Fruit fly (Drosophila melanogaster): ENCODE data around the gene CG14551.
A peak's percentile ranks its signal among the peaks of the same experiment; 100 is the strongest.

The CG14551 gene

DNA sequence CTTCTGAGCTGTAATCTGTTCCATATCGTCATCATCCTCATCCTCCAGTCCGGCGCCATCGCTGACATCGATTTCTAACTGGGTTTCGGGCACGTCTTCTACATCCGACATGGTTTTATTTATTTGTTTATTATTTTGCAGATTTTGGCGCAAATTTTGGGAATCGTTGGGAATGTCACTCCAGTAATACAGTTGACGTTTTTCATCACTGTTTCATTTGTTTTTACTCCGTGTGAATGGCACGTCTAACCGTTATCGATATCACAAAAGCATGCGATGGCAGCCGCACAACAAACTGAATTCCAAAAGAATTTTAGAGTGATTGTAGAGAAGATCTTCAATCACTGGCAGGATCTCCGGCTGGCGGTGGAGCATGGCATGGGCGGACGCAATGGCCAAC is 6.4 kb downstream of the CG14551 start, which contains the start of the genes Sld5 and CG14543 (continued):
- TF ChIP-seq ewg (GFP tag; optimal IDR thresholded peaks at IDR 0.05) (peak; percentile 10), CG13894 (tag; optimal IDR thresholded peaks at IDR 0.05) (no peak), Antp (GFP tag; optimal IDR thresholded peaks at IDR 0.05) (peak; percentile 39), Max (GFP tag; optimal IDR thresholded peaks at IDR 0.05) (no peak), CG8478 (optimal IDR thresholded peaks at IDR 0.05) (no peak), tin (GFP tag; optimal IDR thresholded peaks at IDR 0.05) (peak; percentile 1), CG6813 (GFP tag; optimal IDR thresholded peaks at IDR 0.05) (peak; percentile 1), CG17802 (tag; optimal IDR thresholded peaks at IDR 0.05) (no peak), tup (GFP tag; optimal IDR thresholded peaks at IDR 0.05) (no peak), CG9437 (GFP tag; optimal IDR thresholded peaks at IDR 0.05) (no peak), Blimp-1 (GFP tag; optimal IDR thresholded peaks at IDR 0.05) (no peak), CG32532 (GFP tag; IDR thresholded peaks at IDR 0.05) (no peak), br (optimal IDR thresholded peaks at IDR 0.05) (no peak), CG1647 (GFP tag; optimal IDR thresholded peaks at IDR 0.05) (no peak), CG8924 (tag; optimal IDR thresholded peaks at IDR 0.05) (peak; percentile 13), CG3065 (GFP tag; optimal IDR thresholded peaks at IDR 0.05) (no peak), Sry-δ (GFP tag; optimal IDR thresholded peaks at IDR 0.05) (peak; percentile 40), vvl (GFP tag; IDR thresholded peaks at IDR 0.05) (no peak; the same call in 1 of the 2 replicates), CG7271 (tag; optimal IDR thresholded peaks at IDR 0.05) (no peak), en (GFP tag; optimal IDR thresholded peaks at IDR 0.05) (no peak), aop (GFP tag; IDR thresholded peaks at IDR 0.05) (no peak), HmgZ (tag; optimal IDR thresholded peaks at IDR 0.05) (peak; percentile 38), CG13424 (tag; optimal IDR thresholded peaks at IDR 0.05) (no peak), cad (GFP tag; optimal IDR thresholded peaks at IDR 0.05) (no peak), amos (GFP tag; IDR thresholded peaks at IDR 0.05; ENCODE audit: partially characterized antibody) (peak; percentile 27; the same call in 1 of the 2 replicates), Trl (optimal IDR thresholded peaks at IDR 0.05) (no peak), Trl (GFP tag; optimal IDR thresholded peaks at IDR 0.05) (peak; percentile 30), CG9932 (GFP tag; IDR thresholded peaks at IDR 0.05) (peak; percentile 37; the same call in 1 of the 2 replicates), fu2 (GFP tag; optimal IDR thresholded peaks at IDR 0.05) (peak; percentile 28), Sin3A (optimal IDR thresholded peaks at IDR 0.05) (peak; percentile 16), CG4617 (GFP tag; optimal IDR thresholded peaks at IDR 0.05; ENCODE audit: borderline replicate concordance) (peak; percentile 12), CG15514 (GFP tag; optimal IDR thresholded peaks at IDR 0.05) (no peak), Ets65A (GFP tag) (peak; percentile 90), Hr39 (optimal IDR thresholded peaks at IDR 0.05) (no peak), MBD-R2 (GFP tag; IDR thresholded peaks at IDR 0.05) (peak; percentile 84), MESR4 (GFP tag; optimal IDR thresholded peaks at IDR 0.05) (peak; percentile 49), abd-A (tag; optimal IDR thresholded peaks at IDR 0.05) (no peak), CG15479 (GFP tag; optimal IDR thresholded peaks at IDR 0.05) (no peak), ranshi (GFP tag; IDR thresholded peaks at IDR 0.05) (no peak), Ravus (GFP tag; IDR thresholded peaks at IDR 0.05) (no peak), ATbp (GFP tag; optimal IDR thresholded peaks at IDR 0.05) (no peak), phol (tag; optimal IDR thresholded peaks at IDR 0.05) (peak; percentile 40), vfl (GFP tag; optimal IDR thresholded peaks at IDR 0.05) (no peak), CG3726 (GFP tag; IDR thresholded peaks at IDR 0.05) (no peak), Chrac-16 (GFP tag; optimal IDR thresholded peaks at IDR 0.05) (no peak), slbo (GFP tag; IDR thresholded peaks at IDR 0.05) (peak; percentile 19; the same call in 1 of the 2 replicates), yki (optimal IDR thresholded peaks at IDR 0.05) (no peak), pzg (GFP tag; optimal IDR thresholded peaks at IDR 0.05) (peak; percentile 73), bcd (GFP tag; optimal IDR thresholded peaks at IDR 0.05) (peak; percentile 6), caup (GFP tag; optimal IDR thresholded peaks at IDR 0.05; ENCODE audit: severe bottlenecking) (peak; percentile 36), tap (tag; optimal IDR thresholded peaks at IDR 0.05) (no peak), Oli (tag; optimal IDR thresholded peaks at IDR 0.05) (no peak), CG15601 (tag; optimal IDR thresholded peaks at IDR 0.05) (no peak)

Measured in whole organism, embryonic.